Fruit fly (Drosophila melanogaster): ENCODE measurements around the gene bdl.

bdl gene

dm6 chr2L:4335979-4336378 is 11.6 kb downstream of the bdl start (continued):
- TF ChIP-seq Dp (GFP tag; optimal IDR thresholded peaks at IDR 0.05) (no peak), dpn (GFP tag; optimal IDR thresholded peaks at IDR 0.05) (no peak), esg (GFP tag; conservative IDR thresholded peaks at IDR 0.05) (no peak), CG10366 (GFP tag; IDR thresholded peaks at IDR 0.05) (no peak), cas (GFP tag; IDR thresholded peaks at IDR 0.05) (no peak), CG6272 (GFP tag; IDR thresholded peaks at IDR 0.05) (no peak), chm (GFP tag; IDR thresholded peaks at IDR 0.05) (no peak), grn (GFP tag; optimal IDR thresholded peaks at IDR 0.05) (no peak), CG14441 (GFP tag; IDR thresholded peaks at IDR 0.05) (no peak), Med (GFP tag) (peak; percentile 52), CG7987 (GFP tag; optimal IDR thresholded peaks at IDR 0.05) (no peak), CG8290 (GFP tag; optimal IDR thresholded peaks at IDR 0.05) (no peak), CG8290 (tag; optimal IDR thresholded peaks at IDR 0.05) (no peak), Nf-YC (tag; optimal IDR thresholded peaks at IDR 0.05) (no peak), Rx (GFP tag; IDR thresholded peaks at IDR 0.05) (no peak), wor (GFP tag; IDR thresholded peaks at IDR 0.05) (no peak), danr (GFP tag; IDR thresholded peaks at IDR 0.05) (no peak), insv (GFP tag; optimal IDR thresholded peaks at IDR 0.05) (no peak), CG15269 (tag; optimal IDR thresholded peaks at IDR 0.05) (no peak), odd (GFP tag; optimal IDR thresholded peaks at IDR 0.05) (no peak), NFAT (GFP tag; IDR thresholded peaks at IDR 0.05) (no peak), CG10543 (GFP tag; optimal IDR thresholded peaks at IDR 0.05) (peak; percentile 29), CG8478 (optimal IDR thresholded peaks at IDR 0.05) (no peak), Neu2 (GFP tag; optimal IDR thresholded peaks at IDR 0.05; ENCODE audit: borderline replicate concordance) (no peak), CG12659 (GFP tag; optimal IDR thresholded peaks at IDR 0.05) (no peak), CG30431 (GFP tag; optimal IDR thresholded peaks at IDR 0.05) (no peak)

DNA sequence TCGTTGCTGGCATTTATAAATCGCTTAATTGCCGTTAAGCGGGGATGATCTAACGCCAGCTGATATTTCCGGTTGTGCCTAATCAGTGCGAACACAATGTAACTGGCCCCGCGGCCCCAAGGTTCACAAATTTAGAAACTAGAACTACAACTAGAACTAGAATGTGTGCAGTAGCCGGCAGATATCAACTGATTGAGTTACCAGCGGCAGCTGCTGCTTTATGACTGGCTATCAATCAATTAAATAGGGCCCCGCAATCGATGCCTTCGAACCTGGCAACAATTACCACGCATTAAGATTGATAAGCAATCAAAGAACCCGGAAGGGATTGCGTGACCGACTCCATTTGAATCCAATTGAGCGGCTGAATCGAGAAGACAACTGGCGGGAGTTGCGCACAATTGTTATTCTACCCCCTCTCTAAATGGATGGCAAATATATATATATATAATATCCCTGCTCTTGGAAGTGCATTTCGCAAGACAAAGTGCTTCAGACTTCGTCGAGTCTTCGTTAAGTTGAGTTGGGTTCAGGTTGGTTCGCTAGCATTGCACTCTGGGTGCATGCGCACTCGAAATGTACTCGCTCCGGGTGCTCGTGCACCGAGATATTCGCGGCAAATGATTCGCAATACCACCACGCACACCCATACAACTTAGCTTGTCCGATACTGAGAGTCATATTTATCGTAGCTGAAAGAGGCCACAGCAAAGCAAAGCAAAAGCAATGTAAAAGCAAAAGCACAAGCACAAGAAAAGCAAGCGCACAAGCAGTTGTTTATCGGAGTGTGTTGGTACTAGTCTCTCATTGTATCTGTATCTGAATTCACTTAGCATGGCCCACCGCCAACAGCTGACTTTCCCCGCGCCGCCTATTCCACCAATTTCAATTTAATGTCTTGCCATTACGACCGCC is 15.7 kb downstream of the bdl start:
- 0 out of 3 replicates have a peak, but pooled peaks have one; percentile 15 for TF ChIP-seq ci (GFP tag; IDR thresholded peaks at IDR 0.05)
- TF ChIP-seq unpg (GFP tag; optimal IDR thresholded peaks at IDR 0.05), result peak; percentile 5
- TF ChIP-seq grn (GFP tag; optimal IDR thresholded peaks at IDR 0.05), result peak; percentile 15
- TF ChIP-seq Pdp1 (GFP tag; optimal IDR thresholded peaks at IDR 0.05), result peak in 1 of 2 experiments; percentile 37
- TF ChIP-seq CG15514 (GFP tag; optimal IDR thresholded peaks at IDR 0.05), result peak; percentile 2
- peak; percentile 12 for TF ChIP-seq ewg (GFP tag; optimal IDR thresholded peaks at IDR 0.05)
- peak; percentile 10 for TF ChIP-seq HmgZ (tag; optimal IDR thresholded peaks at IDR 0.05)
- peak; percentile 57; the same call in 1 of the 4 replicates for TF ChIP-seq chinmo (GFP tag; IDR thresholded peaks at IDR 0.05; ENCODE audit: partially characterized antibody)
- TF ChIP-seq lab (GFP tag; optimal IDR thresholded peaks at IDR 0.05), result peak; percentile 10
- no peak for TF ChIP-seq cwo (GFP tag; optimal IDR thresholded peaks at IDR 0.05)
- 0 out of 2 replicates have a peak, but pooled peaks have one; percentile 5 for TF ChIP-seq Rfx (GFP tag; IDR thresholded peaks at IDR 0.05)
- TF ChIP-seq CG12071 (GFP tag; optimal IDR thresholded peaks at IDR 0.05), result peak; percentile 1
- no peak for TF ChIP-seq kni (GFP tag; optimal IDR thresholded peaks at IDR 0.05)
- TF ChIP-seq cg (GFP tag; optimal IDR thresholded peaks at IDR 0.05), result peak; percentile 22
- peak in 1 of 2 experiments; percentile 5 for TF ChIP-seq crp (GFP tag; optimal IDR thresholded peaks at IDR 0.05)
- 0 out of 2 replicates have a peak, but pooled peaks have one; percentile 17 for TF ChIP-seq Scr (GFP tag; IDR thresholded peaks at IDR 0.05; ENCODE audit: partially characterized antibody)
- no peak for TF ChIP-seq Deaf1 (tag; optimal IDR thresholded peaks at IDR 0.05)
- TF ChIP-seq jigr1 (GFP tag; IDR thresholded peaks at IDR 0.05), result no peak
- TF ChIP-seq hth (optimal IDR thresholded peaks at IDR 0.05), result no peak
- TF ChIP-seq sens (GFP tag), result peak; percentile 50
- TF ChIP-seq inv (GFP tag; IDR thresholded peaks at IDR 0.05; ENCODE audit: partially characterized antibody), result no peak
- 0 out of 3 replicates have a peak, but pooled peaks have one; percentile 15 for TF ChIP-seq otp (GFP tag; IDR thresholded peaks at IDR 0.05)
- TF ChIP-seq sug (tag; optimal IDR thresholded peaks at IDR 0.05), result peak; percentile 73
- peak; percentile 14 for TF ChIP-seq CG18599 (GFP tag; optimal IDR thresholded peaks at IDR 0.05)

Measured in whole organism, embryonic.